Worm (Caenorhabditis elegans) whole organism, mixed stage, embryonic: ENCODE results near the gene sdz-11.

Experiments used
- nhr-237 ChIP-seq: fragments of 150-350 bp; optimal IDR thresholded peaks from 2 replicates; lab custom pipeline; 2014; ENCODE audit warnings: missing biosample characterization, missing genetic modification characterization
- nhr-28 ChIP-seq: fragments of 150-350 bp; optimal IDR thresholded peaks from 2 replicates; lab custom pipeline; 2014; ENCODE audit warnings: missing biosample characterization, missing genetic modification characterization
- pha-4 ChIP-seq: fragments of 150-350 bp; optimal IDR thresholded peaks from 2 replicates; lab custom pipeline; 2018; ENCODE audit warnings: missing biosample characterization, missing genetic modification reagents, missing genetic modification characterization

ce11 chrII:3731723-3732122 is 20.4 kb downstream of the sdz-11 start, which contains the start of the genes sdz-12 and bath-31:
- TF ChIP-seq pha-4 (tag; lab: Kevin White, UChicago) (no peak), nhr-28 (tag; lab: Kevin White, UChicago) (no peak), nhr-237 (tag; lab: Kevin White, UChicago) (no peak)
